Worm (Caenorhabditis elegans) whole organism, early embryonic: ENCODE data around the gene Y17G7B.20.

ENCODE experiments used
- B0310.2 ChIP-seq: sonication (generic microtip); optimal IDR thresholded peaks from 2 replicates; lab custom pipeline; 2016; ENCODE audit warnings: mild to moderate bottlenecking, missing genetic modification characterization, missing compliant biosample characterization
- F13C5.2 ChIP-seq: sonication (generic microtip); optimal IDR thresholded peaks from 2 replicates; lab custom pipeline; 2017; ENCODE audit warnings: mild to moderate bottlenecking, missing genetic modification characterization, inconsistent platforms, missing compliant biosample characterization
- ama-1 ChIP-seq: fragments of 150-350 bp; optimal IDR thresholded peaks from 2 replicates; lab custom pipeline; 2014
- ceh-13 ChIP-seq: fragments of 200-800 bp; sonication (Bioruptor generic); optimal IDR thresholded peaks from 2 replicates; lab custom pipeline; 2018; ENCODE audit warnings: mild to moderate bottlenecking, missing genetic modification characterization, missing compliant biosample characterization
- ceh-36 ChIP-seq: sonication (generic microtip); optimal IDR thresholded peaks from 2 replicates; lab custom pipeline; 2016; ENCODE audit warnings: missing genetic modification characterization, inconsistent platforms, missing compliant biosample characterization
- ets-7 ChIP-seq: sonication (generic microtip); optimal IDR thresholded peaks from 2 replicates; lab custom pipeline; 2016; ENCODE audit warnings: missing genotype, missing genetic modification characterization, missing compliant biosample characterization
- flt-1 ChIP-seq: fragments of 200-800 bp; sonication (Bioruptor generic); IDR thresholded peaks from 2 replicates; pipeline ENCODE4 v1.3.6; 2022; ENCODE audit warnings: missing genetic modification characterization, missing compliant biosample characterization
- hmbx-1 ChIP-seq: sonication (generic microtip); optimal IDR thresholded peaks from 2 replicates; lab custom pipeline; 2016; ENCODE audit warnings: mild to moderate bottlenecking, missing genetic modification characterization, missing compliant biosample characterization
- hmg-4 ChIP-seq: fragments of 200-800 bp; sonication (Bioruptor generic); optimal IDR thresholded peaks from 2 replicates; lab custom pipeline; 2018; ENCODE audit warnings: mild to moderate bottlenecking, missing genetic modification characterization, missing compliant biosample characterization
- hnd-1 ChIP-seq: sonication (generic microtip); optimal IDR thresholded peaks from 2 replicates; lab custom pipeline; 2016; ENCODE audit warnings: missing genetic modification characterization, missing compliant biosample characterization
- tbx-37 ChIP-seq: fragments of 200-800 bp; sonication (Bioruptor generic); conservative IDR thresholded peaks from 2 replicates; pipeline ENCODE4 v1.3.6; 2022; ENCODE audit warnings: missing genetic modification reagents, missing genetic modification characterization, missing compliant biosample characterization

DNA sequence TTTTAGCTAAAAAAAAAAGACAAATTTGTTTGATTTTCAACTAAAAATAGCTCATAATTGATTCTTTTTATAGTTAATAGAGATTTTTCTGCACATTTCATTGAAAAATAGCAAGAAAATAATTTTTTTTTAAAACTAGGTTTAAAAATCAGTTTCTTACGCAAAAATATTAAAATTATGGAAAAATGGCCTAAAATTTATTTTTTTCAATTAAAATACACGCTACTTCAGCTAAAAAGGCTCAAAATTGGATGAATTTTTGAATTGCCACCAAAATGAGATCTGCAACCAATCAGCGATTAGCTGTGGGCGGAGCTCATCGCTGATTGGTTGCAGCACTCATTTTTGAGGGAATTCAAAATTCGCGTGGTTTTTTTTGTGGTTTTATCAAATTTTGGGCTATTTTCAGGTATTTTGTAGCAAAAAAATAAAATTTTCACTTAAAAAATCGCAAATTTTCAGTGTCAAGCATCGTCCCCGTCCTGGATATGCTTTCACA lies 16.5 kb downstream of the Y17G7B.20 start:
- TF ChIP-seq tbx-37 (GFP tag; lab: Robert Waterston, UW) (no peak), ceh-13 (GFP tag; lab: Kevin White, UChicago) (no peak), ama-1 (lab: Kevin White, UChicago) (no peak), F13C5.2 (no peak), flt-1 (GFP tag; lab: Robert Waterston, UW) (no peak), hmbx-1 (tag; lab: Kevin White, UChicago) (no peak), hnd-1 (no peak), B0310.2 (tag; lab: Kevin White, UChicago) (no peak), ceh-36 (tag; lab: Kevin White, UChicago) (no peak), hmg-4 (GFP tag; lab: Kevin White, UChicago) (no peak), ets-7 (tag; lab: Kevin White, UChicago) (no peak)
